Worm (Caenorhabditis elegans) whole organism, L2 larva: ENCODE data around the gene Y37E11B.10.

Source experiments
- C34F6.9 ChIP-seq: fragments of 150-350 bp; optimal IDR thresholded peaks from 2 replicates; lab custom pipeline; 2014; ENCODE audit warnings: missing biosample characterization, missing genetic modification characterization
- F13H6.1 ChIP-seq: sonication (generic microtip); optimal IDR thresholded peaks from 2 replicates; lab custom pipeline; 2016; ENCODE audit warnings: missing genetic modification characterization, missing compliant biosample characterization
- R02D3.7 ChIP-seq: fragments of 150-350 bp; optimal IDR thresholded peaks from 2 replicates; lab custom pipeline; 2014; ENCODE audit warnings: missing biosample characterization, missing genetic modification characterization
- Y55F3AM.14 ChIP-seq: fragments of 200-800 bp; sonication (Bioruptor generic); optimal IDR thresholded peaks from 2 replicates; lab custom pipeline; 2018; ENCODE audit warnings: mild to moderate bottlenecking, missing genetic modification characterization, missing compliant biosample characterization
- ZK546.5 ChIP-seq: sonication (generic microtip); optimal IDR thresholded peaks from 2 replicates; lab custom pipeline; 2017; ENCODE audit warnings: missing biosample characterization, missing genetic modification characterization
- alr-1 ChIP-seq: fragments of 150-350 bp; optimal IDR thresholded peaks from 2 replicates; lab custom pipeline; 2014; ENCODE audit warnings: missing biosample characterization, missing genetic modification characterization
- ama-1 ChIP-seq: fragments of 150-350 bp; optimal IDR thresholded peaks from 2 replicates; lab custom pipeline; 2018; ENCODE audit warnings: inconsistent platforms
- ceh-82 ChIP-seq: fragments of 150-350 bp; optimal IDR thresholded peaks from 2 replicates; lab custom pipeline; 2014; ENCODE audit warnings: missing biosample characterization, missing genetic modification characterization
- crh-2 ChIP-seq: sonication (generic microtip); optimal IDR thresholded peaks from 2 replicates; lab custom pipeline; 2017; ENCODE audit warnings: missing biosample characterization, missing genetic modification characterization
- elt-1 ChIP-seq: fragments of 150-350 bp; optimal IDR thresholded peaks from 2 replicates; lab custom pipeline; 2014; ENCODE audit warnings: missing biosample characterization, missing genetic modification characterization
- elt-3 ChIP-seq: sonication (generic microtip); optimal IDR thresholded peaks from 2 replicates; lab custom pipeline; 2017; ENCODE audit warnings: missing biosample characterization, missing genetic modification characterization
- fos-1 ChIP-seq: fragments of 150-350 bp; optimal IDR thresholded peaks from 2 replicates; lab custom pipeline; 2014; ENCODE audit warnings: missing biosample characterization, missing genetic modification characterization
- lin-11 ChIP-seq: fragments of 150-350 bp; sonication (generic microtip); optimal IDR thresholded peaks from 2 replicates; lab custom pipeline; 2014; ENCODE audit warnings: missing biosample characterization, missing genetic modification characterization, inconsistent platforms, mixed read lengths
- lin-13 ChIP-seq: fragments of 150-350 bp; optimal IDR thresholded peaks from 2 replicates; lab custom pipeline; 2014; ENCODE audit warnings: missing biosample characterization, missing genetic modification reagents, missing genetic modification characterization
- lsy-2 ChIP-seq, 2 experiments: fragments of 150-350 bp in 1 of 2; sonication (generic microtip) in 1 of 2; optimal IDR thresholded peaks; 2 replicates each; lab custom pipeline; 2014 to 2017; ENCODE audit warnings: missing biosample characterization in 2 of 2, missing genetic modification characterization in 2 of 2
- mbf-1 ChIP-seq: sonication (generic microtip); optimal IDR thresholded peaks from 2 replicates; lab custom pipeline; 2017; ENCODE audit warnings: missing biosample characterization, missing genetic modification characterization
- mdl-1 ChIP-seq, 2 experiments: fragments of 150-350 bp in 1 of 2; sonication (generic microtip) in 1 of 2; optimal IDR thresholded peaks; 2 replicates each; lab custom pipeline; 2017; ENCODE audit warnings: missing biosample characterization in 2 of 2, missing genetic modification characterization in 2 of 2
- nhr-10 ChIP-seq: sonication (generic microtip); optimal IDR thresholded peaks from 2 replicates; lab custom pipeline; 2017; ENCODE audit warnings: missing biosample characterization, missing genetic modification characterization
- nhr-11 ChIP-seq: fragments of 150-350 bp; optimal IDR thresholded peaks from 2 replicates; lab custom pipeline; 2014; ENCODE audit warnings: missing biosample characterization, missing genetic modification characterization
- nhr-12 ChIP-seq: fragments of 150-350 bp; optimal IDR thresholded peaks from 2 replicates; lab custom pipeline; 2014; ENCODE audit warnings: missing biosample characterization, missing genetic modification characterization
- nhr-129 ChIP-seq: fragments of 150-350 bp; optimal IDR thresholded peaks from 2 replicates; lab custom pipeline; 2014; ENCODE audit warnings: missing biosample characterization, missing genetic modification characterization
- nhr-21 ChIP-seq: fragments of 150-350 bp; optimal IDR thresholded peaks from 2 replicates; lab custom pipeline; 2014; ENCODE audit warnings: missing biosample characterization, missing genetic modification characterization
- nhr-23 ChIP-seq: fragments of 150-350 bp; optimal IDR thresholded peaks from 2 replicates; lab custom pipeline; 2014; ENCODE audit warnings: missing biosample characterization, missing genetic modification reagents, missing genetic modification characterization
- nhr-237 ChIP-seq: fragments of 150-350 bp; optimal IDR thresholded peaks from 2 replicates; lab custom pipeline; 2014; ENCODE audit warnings: missing biosample characterization, missing genetic modification characterization
- nhr-6 ChIP-seq: fragments of 150-350 bp; optimal IDR thresholded peaks from 2 replicates; lab custom pipeline; 2014; ENCODE audit warnings: missing biosample characterization, missing genetic modification characterization
- nhr-77 ChIP-seq: fragments of 150-350 bp; optimal IDR thresholded peaks from 2 replicates; lab custom pipeline; 2014; ENCODE audit warnings: missing biosample characterization, missing genetic modification characterization
- peb-1 ChIP-seq: fragments of 150-350 bp; optimal IDR thresholded peaks from 2 replicates; lab custom pipeline; 2014; ENCODE audit warnings: missing biosample characterization, missing genetic modification characterization
- skn-1 ChIP-seq: sonication (generic microtip); optimal IDR thresholded peaks from 2 replicates; lab custom pipeline; 2017; ENCODE audit warnings: missing biosample characterization, missing genetic modification characterization
- sma-3 ChIP-seq: sonication (generic microtip); optimal IDR thresholded peaks from 2 replicates; lab custom pipeline; 2016; ENCODE audit warnings: missing genetic modification reagents, missing genetic modification characterization, missing compliant biosample characterization
- sma-9 ChIP-seq, 2 experiments: fragments of 150-350 bp in 1 of 2; sonication (generic microtip) in 1 of 2; optimal IDR thresholded peaks; 2 replicates each; lab custom pipeline; 2014 to 2016; ENCODE audit warnings: missing genetic modification characterization in 2 of 2, mild to moderate bottlenecking in 1 of 2, missing biosample characterization in 1 of 2, missing compliant biosample characterization in 1 of 2, missing genetic modification reagents in 1 of 2, moderate library complexity in 1 of 2
- unc-55 ChIP-seq: fragments of 150-350 bp; sonication (generic microtip); optimal IDR thresholded peaks from 3 replicates; lab custom pipeline; 2014; ENCODE audit warnings: missing biosample characterization, missing genetic modification reagents, missing genetic modification characterization
- zag-1 ChIP-seq: fragments of 150-350 bp; optimal IDR thresholded peaks from 2 replicates; lab custom pipeline; 2014; ENCODE audit warnings: missing biosample characterization, missing genetic modification characterization
- ztf-4 ChIP-seq: fragments of 150-350 bp; optimal IDR thresholded peaks from 2 replicates; lab custom pipeline; 2014; ENCODE audit warnings: missing biosample characterization, missing genetic modification characterization

Y37E11B.10 gene

ce11 chrIV:3647551-3647950 lies 41.3 kb upstream of the Y37E11B.10 start (continued):
- TF ChIP-seq C34F6.9 (tag; lab: Kevin White, UChicago) = peak; percentile 26
- no peak for TF ChIP-seq unc-55
- TF ChIP-seq sma-3 (GFP tag; lab: Kevin White, UChicago) = no peak
- TF ChIP-seq sma-9 (GFP tag; optimal IDR thresholded peaks at IDR 0.05; lab: Kevin White, UChicago) = peak; percentile 77
- TF ChIP-seq sma-9 (tag; optimal IDR thresholded peaks at IDR 0.05; lab: Kevin White, UChicago) = no peak
- TF ChIP-seq nhr-11 (tag; lab: Kevin White, UChicago) = no peak

- no peak for TF ChIP-seq mdl-1 (tag; optimal IDR thresholded peaks at IDR 0.05; lab: Kevin White, UChicago)
- no peak for TF ChIP-seq alr-1 (tag; lab: Kevin White, UChicago)
- no peak for TF ChIP-seq nhr-11 (tag; lab: Kevin White, UChicago)
- TF ChIP-seq elt-1 (tag; lab: Kevin White, UChicago) = no peak
- no peak for TF ChIP-seq crh-2 (tag; lab: Kevin White, UChicago)
- TF ChIP-seq Y55F3AM.14 (GFP tag; lab: Kevin White, UChicago) = no peak
- no peak for TF ChIP-seq nhr-12 (tag; lab: Kevin White, UChicago)
Observed at ce11 chrIV:3646338-3647154, 40.3 kb upstream of the Y37E11B.10 start.

DNA sequence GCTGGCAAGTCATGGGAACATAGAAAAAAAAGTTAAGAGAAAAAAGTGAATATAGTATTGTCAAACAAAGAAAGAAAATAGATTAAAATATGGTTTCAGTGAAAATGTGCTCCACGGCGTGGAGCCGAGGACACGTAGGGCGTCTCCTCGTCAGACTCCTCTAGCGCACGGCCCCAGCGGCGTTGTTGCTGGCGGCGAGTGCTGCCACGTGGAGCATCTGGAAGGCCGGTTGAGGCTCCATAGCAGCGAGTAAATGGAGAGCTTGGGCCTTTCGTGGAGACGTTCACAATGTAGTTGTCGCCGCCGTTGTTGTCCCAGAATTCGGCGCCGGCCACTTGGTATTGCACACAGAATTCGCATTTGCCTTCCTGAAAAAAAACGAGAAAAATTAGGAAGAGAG lies 39.2 kb upstream of the Y37E11B.10 start:
- TF ChIP-seq nhr-77 (tag; lab: Kevin White, UChicago) = no peak
- TF ChIP-seq peb-1 (tag; lab: Kevin White, UChicago) = no peak
- TF ChIP-seq fos-1 = no peak
- no peak for TF ChIP-seq lin-11 (tag; lab: Kevin White, UChicago)
- TF ChIP-seq lsy-2 (tag; optimal IDR thresholded peaks at IDR 0.05; lab: Kevin White, UChicago) = no peak
- TF ChIP-seq zag-1 (tag; lab: Kevin White, UChicago) = no peak
- TF ChIP-seq nhr-237 (tag; lab: Kevin White, UChicago) = no peak
- no peak for TF ChIP-seq ama-1
- TF ChIP-seq skn-1 (tag; lab: Kevin White, UChicago) = no peak
- no peak for TF ChIP-seq alr-1 (tag; lab: Kevin White, UChicago)
- TF ChIP-seq R02D3.7 (tag; lab: Kevin White, UChicago) = no peak
- no peak for TF ChIP-seq nhr-23 (tag; lab: Kevin White, UChicago)
- no peak for TF ChIP-seq nhr-10 (tag; lab: Kevin White, UChicago)
- TF ChIP-seq nhr-129 (tag; lab: Kevin White, UChicago) = no peak

- TF ChIP-seq alr-1 (tag; lab: Kevin White, UChicago) = no peak
- peak; percentile 21 for TF ChIP-seq nhr-6 (tag; lab: Kevin White, UChicago)
- peak; percentile 100 for TF ChIP-seq ztf-4 (tag; lab: Kevin White, UChicago)
- TF ChIP-seq lsy-2 (tag; optimal IDR thresholded peaks at IDR 0.05; lab: Kevin White, UChicago) = peak in 1 of 2 experiments; percentile 57
- peak; percentile 30 for TF ChIP-seq F13H6.1 (tag; lab: Kevin White, UChicago)
- TF ChIP-seq nhr-129 (tag; lab: Kevin White, UChicago) = peak; percentile 55
- TF ChIP-seq nhr-12 (tag; lab: Kevin White, UChicago) = no peak
- TF ChIP-seq ama-1 = peak; percentile 64
- no peak for TF ChIP-seq elt-3 (tag; lab: Kevin White, UChicago)
- peak; percentile 31 for TF ChIP-seq lin-13 (GFP tag; lab: Kevin White, UChicago)
Observed at ce11 chrIV:3644863-3645378, 38.7 kb upstream of the Y37E11B.10 start.

- TF ChIP-seq ceh-82 (tag; lab: Kevin White, UChicago) (no peak), lin-11 (tag; lab: Kevin White, UChicago) (no peak), peb-1 (tag; lab: Kevin White, UChicago) (no peak), nhr-237 (tag; lab: Kevin White, UChicago) (no peak), mdl-1 (tag; optimal IDR thresholded peaks at IDR 0.05; lab: Kevin White, UChicago) (no peak), nhr-11 (tag; lab: Kevin White, UChicago) (no peak), mbf-1 (tag; lab: Kevin White, UChicago) (no peak), nhr-10 (tag; lab: Kevin White, UChicago) (no peak), nhr-21 (tag; lab: Kevin White, UChicago) (no peak), ZK546.5 (tag; lab: Kevin White, UChicago) (no peak), crh-2 (tag; lab: Kevin White, UChicago) (no peak), zag-1 (tag; lab: Kevin White, UChicago) (no peak), ama-1 (no peak)
Observed at ce11 chrIV:3642189-3642588, 35.9 kb upstream of the Y37E11B.10 start, which contains the start of gene CC8.3. CC8.3 (minus strand) TSS chrIV:3642289.
